Fruit fly (Drosophila melanogaster) whole organism: ENCODE data around the gene CG4328.

Experiments
- CG8478 ChIP-seq: fragments of >200 bp; optimal IDR thresholded peaks from 2 replicates; lab custom pipeline; 2018; ENCODE audit warnings: inconsistent platforms
- Dll ChIP-seq: fragments of >200 bp; optimal IDR thresholded peaks from 2 replicates; lab custom pipeline; 2017
- EcR ChIP-seq, 2 experiments: fragments of >200 bp; optimal IDR thresholded peaks; 2 replicates each; lab custom pipeline; 2017; ENCODE audit warnings: missing biosample characterization in 2 of 2, missing genetic modification characterization in 2 of 2, missing genetic modification reagents in 2 of 2
- pan ChIP-seq: fragments of >200 bp; optimal IDR thresholded peaks from 2 replicates; lab custom pipeline; 2017
- psq ChIP-seq: fragments of >200 bp; optimal IDR thresholded peaks from 2 replicates; lab custom pipeline; 2017
- usp ChIP-seq: fragments of >200 bp; optimal IDR thresholded peaks from 2 replicates; lab custom pipeline; 2017; ENCODE audit warnings: missing biosample characterization, missing genetic modification characterization, mixed read lengths

Gene CG4328

dm6 chr3L:12287370-12287769 is 8.6 kb downstream of the CG4328 start:
- no peak for TF ChIP-seq Dll (lab: Kevin White, UChicago)
- no peak for TF ChIP-seq CG8478 (lab: Kevin White, UChicago)
- no peak for TF ChIP-seq pan (lab: Kevin White, UChicago)
- TF ChIP-seq psq, result no peak
- TF ChIP-seq usp (GFP tag; lab: Kevin White, UChicago), result no peak
- no peak for TF ChIP-seq EcR (GFP tag; optimal IDR thresholded peaks at IDR 0.05; lab: Kevin White, UChicago)

DNA sequence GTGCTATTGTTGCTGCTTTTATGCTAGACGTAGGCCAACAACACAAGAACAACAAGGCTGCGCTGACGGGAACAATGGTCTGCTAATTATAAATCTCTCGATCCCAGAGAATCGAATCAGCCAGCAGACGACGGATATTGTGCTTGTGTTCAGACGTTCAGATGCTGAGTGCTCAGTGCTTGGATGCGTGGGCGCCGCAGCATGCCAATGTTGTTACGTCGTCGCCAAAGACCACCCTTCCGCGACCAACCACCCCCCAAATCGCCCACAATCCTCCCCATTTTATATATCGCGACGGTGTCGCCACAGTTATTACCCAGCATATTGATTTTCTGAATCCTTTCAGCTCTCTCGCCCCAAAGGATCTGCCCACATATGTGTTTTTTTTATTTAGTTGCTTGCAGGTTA is 18.0 kb downstream of the CG4328 start:
- TF ChIP-seq CG8478 (lab: Kevin White, UChicago) (no peak), pan (lab: Kevin White, UChicago) (no peak), usp (GFP tag; lab: Kevin White, UChicago) (no peak), Dll (lab: Kevin White, UChicago) (no peak), EcR (GFP tag; optimal IDR thresholded peaks at IDR 0.05; lab: Kevin White, UChicago) (no peak), psq (no peak)

DNA sequence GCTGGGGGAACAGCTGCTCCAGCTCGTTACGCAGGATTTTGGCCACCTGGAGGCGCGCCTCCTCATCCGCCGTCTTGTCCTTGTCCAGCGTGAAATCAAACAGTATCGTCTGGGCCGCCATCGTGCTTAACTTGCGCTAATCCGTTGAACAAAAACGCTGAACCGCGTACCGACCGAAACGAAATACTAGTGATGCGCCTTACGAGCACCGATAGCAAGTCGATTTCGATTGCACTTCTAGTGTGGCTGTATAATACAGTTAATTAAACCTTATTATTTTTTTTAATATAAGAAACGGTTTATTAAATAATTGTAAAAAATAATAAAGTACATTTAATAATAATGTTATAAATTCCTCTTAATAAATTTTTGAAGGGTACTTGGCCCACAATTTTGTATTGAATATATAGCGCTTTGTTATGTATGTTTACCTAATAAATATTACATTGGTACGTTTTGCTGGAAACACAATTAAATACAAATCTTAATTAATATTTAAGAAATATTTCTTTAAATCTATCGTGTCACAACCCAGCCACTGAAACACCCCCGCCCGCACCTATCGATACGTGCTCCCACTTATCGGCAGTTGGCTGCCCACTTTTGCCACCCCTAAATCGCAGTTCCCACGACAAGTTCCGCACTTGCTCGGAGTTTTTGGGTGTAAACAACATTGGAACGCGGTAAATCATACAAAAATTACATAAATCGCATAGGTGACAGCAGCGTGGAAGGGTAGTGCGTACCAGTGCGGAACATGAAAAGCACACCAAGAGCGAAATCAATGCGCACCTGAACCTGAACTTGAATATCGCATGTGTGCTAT is 18.7 kb downstream of the CG4328 start, which contains the start of the genes Sms and INPP5E:
Gene Sms (minus strand): TSS at position 198 of the 826 bp plus-strand sequence.
Gene INPP5E (plus strand): TSS at position 602 of the 826 bp plus-strand sequence.
- TF ChIP-seq pan (lab: Kevin White, UChicago) (no peak), psq (no peak), CG8478 (lab: Kevin White, UChicago) (no peak), EcR (GFP tag; optimal IDR thresholded peaks at IDR 0.05; lab: Kevin White, UChicago) (no peak), Dll (lab: Kevin White, UChicago) (no peak), usp (GFP tag; lab: Kevin White, UChicago) (no peak)

DNA sequence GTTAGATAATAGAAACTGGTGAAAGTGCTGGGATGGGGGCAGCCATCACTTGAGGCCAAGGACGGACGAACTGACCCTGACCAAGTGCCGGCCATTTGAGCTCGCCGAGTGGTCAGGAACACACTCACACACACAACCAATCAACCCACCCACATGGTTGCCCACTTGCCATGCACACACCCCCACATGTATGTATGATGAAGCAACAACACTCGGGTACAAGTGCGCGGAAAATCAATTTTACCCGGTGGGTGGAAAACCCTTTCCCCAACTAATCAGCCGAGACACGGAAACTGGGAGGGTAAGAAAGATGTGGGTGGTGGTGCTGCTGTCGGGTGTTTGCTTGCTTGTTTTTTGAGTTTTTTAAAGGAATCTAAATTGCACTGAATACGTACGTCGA is 19.4 kb downstream of the CG4328 start:
- TF ChIP-seq psq, result no peak
- TF ChIP-seq EcR (GFP tag; optimal IDR thresholded peaks at IDR 0.05; lab: Kevin White, UChicago), result no peak

dm6 chr3L:12275572-12276042 is 20.3 kb downstream of the CG4328 start:
- no peak for TF ChIP-seq CG8478 (lab: Kevin White, UChicago)
- no peak for TF ChIP-seq pan (lab: Kevin White, UChicago)
- TF ChIP-seq usp (GFP tag; lab: Kevin White, UChicago), result no peak
- TF ChIP-seq EcR (GFP tag; optimal IDR thresholded peaks at IDR 0.05; lab: Kevin White, UChicago), result no peak
- no peak for TF ChIP-seq Dll (lab: Kevin White, UChicago)
- TF ChIP-seq psq, result no peak

DNA sequence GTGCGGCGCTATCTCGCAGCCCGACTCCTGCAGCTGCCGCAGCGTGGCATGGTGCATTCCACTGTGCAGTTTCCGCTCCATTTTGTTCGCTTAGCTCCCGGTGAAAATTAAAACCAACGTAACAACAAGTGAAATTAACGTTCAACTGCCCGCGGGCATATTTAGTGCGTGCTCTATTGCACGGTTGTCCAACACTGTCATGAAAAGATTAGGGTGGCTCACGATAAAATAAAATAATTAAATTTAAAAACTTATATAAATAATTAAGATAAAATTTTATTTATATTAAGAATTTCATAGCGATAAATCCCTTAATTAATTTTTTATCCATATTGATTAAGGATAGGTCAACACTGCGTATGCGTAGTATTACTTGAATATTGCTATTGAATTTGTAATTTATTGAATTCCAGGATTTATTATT is 24.7 kb downstream of the CG4328 start, which contains the start of gene Pbgs:
Gene Pbgs (minus strand): TSS at position 151 of the 424 bp plus-strand sequence.
- no peak for TF ChIP-seq CG8478 (lab: Kevin White, UChicago)
- no peak for TF ChIP-seq EcR (GFP tag; optimal IDR thresholded peaks at IDR 0.05; lab: Kevin White, UChicago)
- TF ChIP-seq psq, result no peak
- no peak for TF ChIP-seq Dll (lab: Kevin White, UChicago)
- no peak for TF ChIP-seq pan (lab: Kevin White, UChicago)
- no peak for TF ChIP-seq usp (GFP tag; lab: Kevin White, UChicago)

dm6 chr3L:12269867-12270266 is 26.1 kb downstream of the CG4328 start:
- TF ChIP-seq EcR (GFP tag; optimal IDR thresholded peaks at IDR 0.05; lab: Kevin White, UChicago) (no peak), pan (lab: Kevin White, UChicago) (no peak), Dll (lab: Kevin White, UChicago) (no peak), CG8478 (lab: Kevin White, UChicago) (no peak), usp (GFP tag; lab: Kevin White, UChicago) (no peak), psq (no peak)

DNA sequence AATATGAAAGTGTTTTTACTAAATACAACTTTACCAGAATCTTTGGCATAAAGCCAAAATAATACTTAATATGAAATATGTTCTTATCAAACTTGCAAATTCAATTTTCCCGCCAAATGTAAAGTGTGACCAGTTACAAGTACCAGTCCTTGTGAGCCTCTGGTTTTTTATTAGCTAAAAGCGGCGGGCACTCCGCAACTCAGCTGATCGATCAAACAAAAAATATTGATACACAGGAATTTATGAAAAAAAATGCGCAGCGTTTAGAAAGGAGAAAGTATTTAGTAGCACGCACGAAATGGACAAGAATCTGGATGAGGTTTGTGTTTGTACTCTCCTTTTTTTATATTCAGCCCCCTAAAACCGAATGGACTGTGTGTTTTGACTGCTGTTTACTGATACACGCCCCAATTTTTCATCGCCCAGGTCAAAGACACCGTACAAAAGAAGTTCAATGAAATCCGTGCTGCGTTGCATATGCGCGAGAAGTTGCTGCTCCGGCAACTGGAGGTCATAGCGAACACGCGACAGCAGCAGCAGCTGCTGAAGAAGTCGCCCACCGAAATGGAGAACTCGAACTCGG is 28.5 kb downstream of the CG4328 start, which contains the start of gene CG32100:
Gene CG32100 (plus strand): TSS at position 197 of the 583 bp plus-strand sequence.
- TF ChIP-seq psq (no peak), CG8478 (lab: Kevin White, UChicago) (no peak)

dm6 chr3L:12266343-12267287 is 29.3 kb downstream of the CG4328 start, which contains the start of gene app:
TSS of gene app (minus strand) at chr3L:12266841.
- no peak for TF ChIP-seq Dll (lab: Kevin White, UChicago)
- no peak for TF ChIP-seq pan (lab: Kevin White, UChicago)
- TF ChIP-seq CG8478 (lab: Kevin White, UChicago), result no peak
- no peak for TF ChIP-seq usp (GFP tag; lab: Kevin White, UChicago)
- TF ChIP-seq psq, result no peak

- TF ChIP-seq usp (GFP tag; lab: Kevin White, UChicago), result no peak
- TF ChIP-seq CG8478 (lab: Kevin White, UChicago), result no peak
- TF ChIP-seq pan (lab: Kevin White, UChicago), result no peak
- TF ChIP-seq Dll (lab: Kevin White, UChicago), result no peak
- no peak for TF ChIP-seq psq
- TF ChIP-seq EcR (GFP tag; optimal IDR thresholded peaks at IDR 0.05; lab: Kevin White, UChicago), result no peak
These were observed 30.2 kb downstream of the CG4328 start for dm6 chr3L:12265526-12266342.
